Fruit fly (Drosophila melanogaster): Measurements from ENCODE around the gene ATP6AP2.
A peak's percentile ranks its signal among the peaks of the same experiment; 100 is the strongest.

Gene ATP6AP2

dm6 chr3R:9245576-9246200 is 14.8 kb upstream of the ATP6AP2 start, which contains the start of gene Vps15 (continued):
- TF ChIP-seq peb (GFP tag; IDR thresholded peaks at IDR 0.05), result peak; percentile 62; the same call in 1 of the 2 replicates
- TF ChIP-seq dpn (GFP tag; optimal IDR thresholded peaks at IDR 0.05), result peak; percentile 50 to 72
- peak; percentile 32 for TF ChIP-seq CG7928 (GFP tag; optimal IDR thresholded peaks at IDR 0.05)
- TF ChIP-seq NfI (GFP tag; optimal IDR thresholded peaks at IDR 0.05), result peak; percentile 73
- no peak for TF ChIP-seq ken (GFP tag; IDR thresholded peaks at IDR 0.05)
- no peak for TF ChIP-seq lov (optimal IDR thresholded peaks at IDR 0.05)
- 0 out of 3 replicates have a peak, but pooled peaks have one; percentile 55 for TF ChIP-seq lov (GFP tag; IDR thresholded peaks at IDR 0.05)
- TF ChIP-seq Aef1 (GFP tag; IDR thresholded peaks at IDR 0.05), result peak; percentile 65; the same call in 2 of the 3 replicates
- TF ChIP-seq usp (GFP tag; optimal IDR thresholded peaks at IDR 0.05), result no peak
- TF ChIP-seq Doc3 (GFP tag; IDR thresholded peaks at IDR 0.05; ENCODE audit: partially characterized antibody), result peak; percentile 93
- TF ChIP-seq CG8281 (tag; optimal IDR thresholded peaks at IDR 0.05), result peak; percentile 43
- peak; percentile 58 for TF ChIP-seq CG10209 (GFP tag; optimal IDR thresholded peaks at IDR 0.05)
- TF ChIP-seq aop (GFP tag; IDR thresholded peaks at IDR 0.05), result no peak
- TF ChIP-seq sr (GFP tag; IDR thresholded peaks at IDR 0.05), result no peak
- TF ChIP-seq CG17359 (tag; optimal IDR thresholded peaks at IDR 0.05), result peak; percentile 85
- TF ChIP-seq bigmax (GFP tag; optimal IDR thresholded peaks at IDR 0.05), result no peak
- TF ChIP-seq ind (GFP tag; optimal IDR thresholded peaks at IDR 0.05), result peak; percentile 78
- no peak for TF ChIP-seq wek (GFP tag; optimal IDR thresholded peaks at IDR 0.05)
- TF ChIP-seq YL-1 (GFP tag; optimal IDR thresholded peaks at IDR 0.05), result peak; percentile 32
- TF ChIP-seq zfh2 (GFP tag; optimal IDR thresholded peaks at IDR 0.05), result peak; percentile 37
- no peak for TF ChIP-seq schlank (tag; optimal IDR thresholded peaks at IDR 0.05)
- peak; percentile 21 for TF ChIP-seq CG17802 (tag; optimal IDR thresholded peaks at IDR 0.05)
- peak; percentile 65 for TF ChIP-seq Camta (GFP tag; optimal IDR thresholded peaks at IDR 0.05)
- peak; percentile 89 for TF ChIP-seq PHDP (tag; optimal IDR thresholded peaks at IDR 0.05)
- TF ChIP-seq sim (GFP tag; IDR thresholded peaks at IDR 0.05), result no peak
- peak; percentile 42 for TF ChIP-seq BtbVII (GFP tag; optimal IDR thresholded peaks at IDR 0.05)
- peak; percentile 62 for TF ChIP-seq exex (tag; optimal IDR thresholded peaks at IDR 0.05)
- TF ChIP-seq Side (GFP tag; optimal IDR thresholded peaks at IDR 0.05), result peak; percentile 75
- peak; percentile 53 for TF ChIP-seq CG12942 (GFP tag; optimal IDR thresholded peaks at IDR 0.05)
- TF ChIP-seq CG9817 (tag; optimal IDR thresholded peaks at IDR 0.05), result peak; percentile 78
- no peak for TF ChIP-seq hkb (optimal IDR thresholded peaks at IDR 0.05)
- TF ChIP-seq hkb (GFP tag; IDR thresholded peaks at IDR 0.05), result peak; percentile 75
- peak; percentile 85 for TF ChIP-seq Fer1 (GFP tag; optimal IDR thresholded peaks at IDR 0.05)
- peak; percentile 55 for TF ChIP-seq CG6272 (GFP tag; IDR thresholded peaks at IDR 0.05)
- peak; percentile 88 for TF ChIP-seq CG2120 (GFP tag; optimal IDR thresholded peaks at IDR 0.05)
- TF ChIP-seq CG5245 (GFP tag; optimal IDR thresholded peaks at IDR 0.05), result peak; percentile 54
- TF ChIP-seq CG11093 (GFP tag; IDR thresholded peaks at IDR 0.05), result no peak
- no peak for TF ChIP-seq gt (GFP tag; IDR thresholded peaks at IDR 0.05)
- no peak for TF ChIP-seq yki (optimal IDR thresholded peaks at IDR 0.05)
- peak; percentile 82 for TF ChIP-seq CG16813 (GFP tag; IDR thresholded peaks at IDR 0.05; ENCODE audit: partially characterized antibody)
- TF ChIP-seq nmo (GFP tag; optimal IDR thresholded peaks at IDR 0.05), result peak; percentile 86
- peak; percentile 54 for TF ChIP-seq pzg (GFP tag; optimal IDR thresholded peaks at IDR 0.05)
- TF ChIP-seq Scr (GFP tag; IDR thresholded peaks at IDR 0.05; ENCODE audit: partially characterized antibody), result peak; percentile 91
- TF ChIP-seq slou (GFP tag; optimal IDR thresholded peaks at IDR 0.05), result peak; percentile 5
- peak; percentile 27; the same call in 1 of the 2 replicates for TF ChIP-seq CG9215 (GFP tag; IDR thresholded peaks at IDR 0.05)
- peak; percentile 5 for TF ChIP-seq Bdp1 (GFP tag; optimal IDR thresholded peaks at IDR 0.05)
- no peak for TF ChIP-seq Sry-β (GFP tag; optimal IDR thresholded peaks at IDR 0.05)
- peak; percentile 64 for TF ChIP-seq Dip3 (GFP tag; optimal IDR thresholded peaks at IDR 0.05)
- peak; percentile 85 for TF ChIP-seq HmgZ (tag; optimal IDR thresholded peaks at IDR 0.05)
- peak; percentile 93 for TF ChIP-seq gem (tag; optimal IDR thresholded peaks at IDR 0.05)
